3 fruit fly cellular contexts compared by ENCODE assay signal in genomic region chr3L:15266628-15267027, dm6.
A peak's percentile ranks its signal among the peaks of the same experiment; 100 is the strongest.
TF ChIP-seq lines count a peak whose summit lies in the region.

No protein-coding gene starts in this region.

TF ChIP-seq in whole organism, embryonic, 481 proteins besides CTCF, POLR2A, EP300 and RAD21 (continued from another document):
- TF ChIP-seq corto (GFP tag; optimal IDR thresholded peaks at IDR 0.05; lab: Kevin White, UChicago) (peak; percentile 6), da (GFP tag; optimal IDR thresholded peaks at IDR 0.05; lab: Kevin White, UChicago) (no peak), CG9817 (tag; optimal IDR thresholded peaks at IDR 0.05; lab: Kevin White, UChicago) (no peak), bsh (GFP tag; optimal IDR thresholded peaks at IDR 0.05; lab: Kevin White, UChicago) (peak in 1 of 2 experiments; percentile 75), schlank (tag; optimal IDR thresholded peaks at IDR 0.05; lab: Kevin White, UChicago) (no peak), ro (GFP tag; IDR thresholded peaks at IDR 0.05; lab: Robert Waterston, UW) (no peak), CG11398 (GFP tag; optimal IDR thresholded peaks at IDR 0.05; lab: Kevin White, UChicago) (no peak), CG14860 (GFP tag; IDR thresholded peaks at IDR 0.05; lab: Robert Waterston, UW; ENCODE audit: partially characterized antibody) (no peak), Vsx1 (GFP tag; optimal IDR thresholded peaks at IDR 0.05; lab: Kevin White, UChicago) (no peak), CG2712 (tag; optimal IDR thresholded peaks at IDR 0.05; lab: Kevin White, UChicago) (peak; percentile 23), CG8944 (GFP tag; optimal IDR thresholded peaks at IDR 0.05; lab: Kevin White, UChicago) (no peak), zf30C (GFP tag; optimal IDR thresholded peaks at IDR 0.05; lab: Kevin White, UChicago) (peak; percentile 56), CG4404 (GFP tag; IDR thresholded peaks at IDR 0.05; lab: Robert Waterston, UW) (peak; percentile 33; the same call in 1 of the 2 replicates), Hand (GFP tag; optimal IDR thresholded peaks at IDR 0.05; lab: Kevin White, UChicago) (no peak), CG31388 (GFP tag; optimal IDR thresholded peaks at IDR 0.05; lab: Kevin White, UChicago) (no peak), lola (GFP tag; optimal IDR thresholded peaks at IDR 0.05; lab: Kevin White, UChicago) (peak in 1 of 3 experiments; percentile 47), CG13775 (GFP tag; optimal IDR thresholded peaks at IDR 0.05; lab: Kevin White, UChicago) (peak; percentile 23), CG3995 (GFP tag; optimal IDR thresholded peaks at IDR 0.05; lab: Kevin White, UChicago) (no peak), CG10979 (tag; optimal IDR thresholded peaks at IDR 0.05; lab: Kevin White, UChicago) (peak; percentile 21), Kr (GFP tag; optimal IDR thresholded peaks at IDR 0.05; lab: Kevin White, UChicago) (no peak), Camta (GFP tag; optimal IDR thresholded peaks at IDR 0.05; lab: Kevin White, UChicago) (no peak), Sry-δ (GFP tag; optimal IDR thresholded peaks at IDR 0.05; lab: Kevin White, UChicago) (no peak), row (GFP tag; IDR thresholded peaks at IDR 0.05; lab: Robert Waterston, UW) (0 out of 3 replicates have a peak, but pooled peaks have one; percentile 15), Rfx (GFP tag; IDR thresholded peaks at IDR 0.05; lab: Robert Waterston, UW) (no peak), H2.0 (GFP tag; IDR thresholded peaks at IDR 0.05; lab: Robert Waterston, UW) (no peak), dmrt11E (tag; optimal IDR thresholded peaks at IDR 0.05; lab: Kevin White, UChicago) (peak; percentile 63), ranshi (GFP tag; IDR thresholded peaks at IDR 0.05; lab: Robert Waterston, UW) (no peak), Drgx (GFP tag; IDR thresholded peaks at IDR 0.05; lab: Robert Waterston, UW) (peak; percentile 47), nom (GFP tag; optimal IDR thresholded peaks at IDR 0.05; lab: Kevin White, UChicago) (peak; percentile 39), CG18011 (GFP tag; optimal IDR thresholded peaks at IDR 0.05; lab: Kevin White, UChicago) (no peak), CG14050 (GFP tag; IDR thresholded peaks at IDR 0.05; lab: Robert Waterston, UW) (no peak), ATbp (GFP tag; optimal IDR thresholded peaks at IDR 0.05; lab: Kevin White, UChicago) (no peak), Chrac-16 (GFP tag; optimal IDR thresholded peaks at IDR 0.05; lab: Kevin White, UChicago) (no peak), Sox102F (GFP tag; optimal IDR thresholded peaks at IDR 0.05; lab: Kevin White, UChicago) (no peak), CG14710 (tag; optimal IDR thresholded peaks at IDR 0.05; lab: Kevin White, UChicago) (peak; percentile 22), CG4424 (GFP tag; optimal IDR thresholded peaks at IDR 0.05; lab: Kevin White, UChicago) (peak; percentile 4), CG4730 (GFP tag; IDR thresholded peaks at IDR 0.05; lab: Robert Waterston, UW) (no peak)

TF ChIP-seq in whole organism, prepupa, 60 proteins besides CTCF, POLR2A, EP300 and RAD21 (continued from another document):
- TF ChIP-seq CG9139 (GFP tag; optimal IDR thresholded peaks at IDR 0.05; lab: Kevin White, UChicago) = peak; percentile 49
- TF ChIP-seq Met (GFP tag; optimal IDR thresholded peaks at IDR 0.05; lab: Kevin White, UChicago) = peak; percentile 75
- no peak for TF ChIP-seq CG16779 (tag; optimal IDR thresholded peaks at IDR 0.05; lab: Kevin White, UChicago)
- TF ChIP-seq CG32006 (GFP tag; optimal IDR thresholded peaks at IDR 0.05; lab: Kevin White, UChicago) = peak; percentile 88
- peak; percentile 19 for TF ChIP-seq vri (GFP tag; optimal IDR thresholded peaks at IDR 0.05; lab: Kevin White, UChicago)
- TF ChIP-seq Hr38 (GFP tag; optimal IDR thresholded peaks at IDR 0.05; lab: Kevin White, UChicago) = no peak
- TF ChIP-seq CG8319 (GFP tag; optimal IDR thresholded peaks at IDR 0.05; lab: Kevin White, UChicago) = peak; percentile 5
- peak; percentile 48 to 56 for TF ChIP-seq ss (GFP tag; optimal IDR thresholded peaks at IDR 0.05; lab: Kevin White, UChicago)
- TF ChIP-seq CG11762 (GFP tag; optimal IDR thresholded peaks at IDR 0.05; lab: Kevin White, UChicago; ENCODE audit: insufficient read depth) = peak; percentile 45
- peak; percentile 76 for TF ChIP-seq CG6808 (GFP tag; optimal IDR thresholded peaks at IDR 0.05; lab: Kevin White, UChicago)
- peak; percentile 74 for TF ChIP-seq CG34406 (GFP tag; optimal IDR thresholded peaks at IDR 0.05; lab: Kevin White, UChicago)
- peak; percentile 93 for TF ChIP-seq Eip78C (GFP tag; lab: Kevin White, UChicago)
- TF ChIP-seq acj6 (GFP tag; optimal IDR thresholded peaks at IDR 0.05; lab: Kevin White, UChicago) = peak; percentile 79
- peak; percentile 35 for TF ChIP-seq CG1621 (tag; optimal IDR thresholded peaks at IDR 0.05; lab: Kevin White, UChicago)
- peak; percentile 74 for TF ChIP-seq CG15336 (GFP tag; IDR thresholded peaks at IDR 0.05; lab: Robert Waterston, UW)
- peak; percentile 81 for TF ChIP-seq Sox14 (GFP tag; optimal IDR thresholded peaks at IDR 0.05; lab: Kevin White, UChicago)
- TF ChIP-seq esn (GFP tag; optimal IDR thresholded peaks at IDR 0.05; lab: Kevin White, UChicago) = peak; percentile 80
- TF ChIP-seq Sox102F (GFP tag; optimal IDR thresholded peaks at IDR 0.05; lab: Kevin White, UChicago) = peak; percentile 54
- TF ChIP-seq Lpt (GFP tag; optimal IDR thresholded peaks at IDR 0.05; lab: Kevin White, UChicago) = peak; percentile 75
- TF ChIP-seq net (GFP tag; optimal IDR thresholded peaks at IDR 0.05; lab: Kevin White, UChicago) = peak; percentile 61
- TF ChIP-seq CG7368 (GFP tag; optimal IDR thresholded peaks at IDR 0.05; lab: Kevin White, UChicago) = peak; percentile 28
- peak; percentile 81 for TF ChIP-seq Hr4 (GFP tag; optimal IDR thresholded peaks at IDR 0.05; lab: Kevin White, UChicago)
- peak; percentile 80 for TF ChIP-seq CG8119 (GFP tag; IDR thresholded peaks at IDR 0.05; lab: Robert Waterston, UW)
- TF ChIP-seq dsx (GFP tag; optimal IDR thresholded peaks at IDR 0.05; lab: Kevin White, UChicago; ENCODE audit: poor library complexity, severe bottlenecking) = peak; percentile 65
- peak; percentile 74 for TF ChIP-seq CG10631 (GFP tag; optimal IDR thresholded peaks at IDR 0.05; lab: Kevin White, UChicago)
- TF ChIP-seq Sox15 (GFP tag; optimal IDR thresholded peaks at IDR 0.05; lab: Kevin White, UChicago) = peak; percentile 31
- TF ChIP-seq eg (GFP tag; IDR thresholded peaks at IDR 0.05; lab: Robert Waterston, UW) = peak; percentile 50; the same call in 2 of the 3 replicates
- TF ChIP-seq Eip75B (GFP tag; optimal IDR thresholded peaks at IDR 0.05; lab: Kevin White, UChicago) = peak; percentile 70
- peak; percentile 63 for TF ChIP-seq lz (GFP tag; optimal IDR thresholded peaks at IDR 0.05; lab: Kevin White, UChicago)
- TF ChIP-seq Hr39 (GFP tag; optimal IDR thresholded peaks at IDR 0.05; lab: Kevin White, UChicago) = peak; percentile 61
- TF ChIP-seq fd85E (GFP tag; optimal IDR thresholded peaks at IDR 0.05; lab: Kevin White, UChicago) = no peak
- TF ChIP-seq topi (GFP tag; optimal IDR thresholded peaks at IDR 0.05; lab: Kevin White, UChicago) = peak; percentile 67
- TF ChIP-seq CG6854 (GFP tag; optimal IDR thresholded peaks at IDR 0.05; lab: Kevin White, UChicago) = no peak
- TF ChIP-seq Ets21C (GFP tag; optimal IDR thresholded peaks at IDR 0.05; lab: Kevin White, UChicago) = peak; percentile 40
- peak; percentile 83 for TF ChIP-seq OdsH (GFP tag; optimal IDR thresholded peaks at IDR 0.05; lab: Kevin White, UChicago)
- TF ChIP-seq CG11902 (GFP tag; optimal IDR thresholded peaks at IDR 0.05; lab: Kevin White, UChicago) = peak; percentile 15

TF ChIP-seq in whole organism, wandering third instar larva, 38 proteins besides CTCF, POLR2A, EP300 and RAD21 (continued from another document):
- TF ChIP-seq N (GFP tag; optimal IDR thresholded peaks at IDR 0.05; lab: Kevin White, UChicago) (no peak), dmrt93B (GFP tag; optimal IDR thresholded peaks at IDR 0.05; lab: Kevin White, UChicago) (peak; percentile 9), Hr83 (GFP tag; optimal IDR thresholded peaks at IDR 0.05; lab: Kevin White, UChicago; ENCODE audit: poor library complexity, severe bottlenecking) (no peak), Rel (GFP tag; optimal IDR thresholded peaks at IDR 0.05; lab: Kevin White, UChicago) (no peak), Rel (tag; optimal IDR thresholded peaks at IDR 0.05; lab: Kevin White, UChicago) (no peak), Hr78 (GFP tag; optimal IDR thresholded peaks at IDR 0.05; lab: Kevin White, UChicago) (no peak)
TF ChIP-seq in whole organism, wandering third instar larva: peak in this region for 14.
